Worm (Caenorhabditis elegans) whole organism, midembryonic: ENCODE measurements around the gene F35H12.1.
"Not testable (repeated sequence)": the region's sequence is repeated elsewhere in the genome, so short reads cannot be mapped to it uniquely, and the experiment has no call there.

Experiments used
- cog-1 ChIP-seq: sonication (generic microtip); optimal IDR thresholded peaks from 2 replicates; lab custom pipeline; 2016; ENCODE audit warnings: missing genetic modification characterization, missing compliant biosample characterization
- flt-1 ChIP-seq: fragments of 200-800 bp; sonication (Bioruptor generic); IDR thresholded peaks from 2 replicates; pipeline ENCODE4 v1.3.6; 2022; ENCODE audit warnings: missing genetic modification characterization, missing compliant biosample characterization
- klf-2 ChIP-seq: fragments of 200-800 bp; sonication (Bioruptor generic); conservative IDR thresholded peaks from 2 replicates; pipeline ENCODE4 v1.3.6; 2022; ENCODE audit warnings: missing genetic modification reagents, missing genetic modification characterization, missing compliant biosample characterization
- med-1 ChIP-seq: sonication (generic microtip); optimal IDR thresholded peaks from 2 replicates; lab custom pipeline; 2017; ENCODE audit warnings: missing genetic modification characterization, mild to moderate bottlenecking, missing compliant biosample characterization, antibody characterized with exemption, missing genetic modification reagents; ENCODE audit not compliant: insufficient read depth
- tab-1 ChIP-seq: fragments of 200-800 bp; sonication (Bioruptor generic); IDR thresholded peaks from 2 replicates; pipeline ENCODE4 v1.3.6; 2022; ENCODE audit warnings: missing genetic modification characterization, missing compliant biosample characterization
- ztf-23 ChIP-seq: fragments of 200-800 bp; sonication (Bioruptor generic); IDR thresholded peaks from 2 replicates; pipeline ENCODE4 v1.3.6; 2022; ENCODE audit warnings: missing genetic modification reagents, missing genetic modification characterization, missing compliant biosample characterization
- ztf-29 ChIP-seq: fragments of 200-800 bp; sonication (Bioruptor generic); IDR thresholded peaks from 2 replicates; pipeline ENCODE4 v1.3.6; 2022; ENCODE audit warnings: missing genetic modification reagents, missing genetic modification characterization, missing compliant biosample characterization

- TF ChIP-seq tab-1 (GFP tag; lab: Robert Waterston, UW) = 0 out of 2 replicates have a peak, but pooled peaks have one; percentile 18
- TF ChIP-seq flt-1 (GFP tag; lab: Robert Waterston, UW) = peak; percentile 17; the same call in 1 of the 2 replicates
- not testable (repeated sequence) for TF ChIP-seq klf-2 (GFP tag; lab: Robert Waterston, UW); ztf-23 (GFP tag; lab: Robert Waterston, UW); cog-1 (tag; lab: Kevin White, UChicago); ztf-29; med-1
These were observed 10.1 kb downstream of the F35H12.1 start for ce11 chrX:943698-944097.
